Fruit fly (Drosophila melanogaster) S2 (cell line): Measurements from ENCODE around the gene Eig71Eb.

Source experiments
- CG8478 ChIP-seq: fragments of >200 bp; optimal IDR thresholded peaks from 2 replicates; lab custom pipeline; 2018
- CTCF ChIP-seq, 2 experiments: fragments of >200 bp; optimal IDR thresholded peaks; 2 replicates each; lab custom pipeline; 2018

DNA sequence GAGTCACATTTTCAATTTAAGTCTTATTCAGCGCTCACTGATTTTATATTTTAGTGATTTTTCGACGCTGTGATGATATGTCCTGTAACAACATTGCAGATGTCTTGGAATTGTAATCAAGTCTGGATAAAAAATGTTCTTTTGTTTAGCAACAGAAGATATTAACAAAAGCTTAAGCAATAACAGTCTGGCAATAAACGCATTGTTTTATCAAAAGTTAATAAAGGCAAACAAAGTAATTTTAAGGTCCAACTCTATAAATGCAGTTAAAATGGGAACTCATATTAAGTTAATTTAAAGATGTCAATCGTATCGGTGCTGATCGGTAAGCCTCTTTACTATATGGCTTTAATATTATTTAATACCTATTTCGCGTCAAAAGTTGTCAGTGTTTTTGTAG, 11.8 kb downstream of the Eig71Eb start, which contains the start of gene CG43082:
- TF ChIP-seq CTCF (optimal IDR thresholded peaks at IDR 0.05; lab: Kevin White, UChicago) (no peak), CG8478 (lab: Kevin White, UChicago) (no peak)
